Fruit fly (Drosophila melanogaster): ENCODE results near the gene Surf1.

DNA sequence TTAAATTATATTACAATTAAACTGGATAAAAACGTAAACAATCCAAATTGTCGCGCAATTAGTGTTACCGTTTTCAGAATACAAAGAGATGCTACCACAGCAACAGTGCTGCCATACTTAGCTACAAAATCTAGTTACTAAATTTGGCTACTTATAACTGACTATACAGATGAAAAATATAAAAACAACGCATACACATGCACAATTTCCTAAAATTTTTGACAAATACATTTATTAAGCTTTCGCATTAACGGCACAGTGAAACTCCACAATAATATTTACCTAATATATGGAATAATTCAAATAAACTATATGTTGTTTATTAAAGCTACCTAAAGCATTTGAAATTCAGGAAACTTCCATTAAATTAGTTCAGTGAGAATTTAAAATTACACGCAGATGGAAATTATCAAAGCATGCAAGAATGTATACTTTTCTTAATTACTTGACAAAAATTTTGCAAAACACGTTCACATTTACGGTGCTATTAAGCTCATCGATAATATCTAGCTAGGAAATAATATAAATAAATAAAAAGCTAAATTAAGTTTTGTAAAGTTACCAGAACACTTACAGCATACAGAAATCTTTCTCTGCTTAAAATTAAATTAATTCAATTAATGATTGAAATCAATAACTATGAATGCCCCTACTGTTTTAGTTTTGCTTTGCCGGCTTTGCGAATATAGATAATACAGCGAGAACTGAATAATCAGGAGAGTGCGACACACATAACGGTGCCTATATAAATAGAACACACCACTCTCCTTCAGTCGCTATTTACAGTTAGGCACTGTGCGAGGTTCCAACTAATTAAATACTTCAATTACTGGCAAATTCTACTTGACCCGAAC, 11.0 kb downstream of the Surf1 start, which contains the start of the genes Mis12 and CG9953:
- TF ChIP-seq psq (optimal IDR thresholded peaks at IDR 0.05): no peak
- TF ChIP-seq CG8478 (optimal IDR thresholded peaks at IDR 0.05): no peak
